Fruit fly (Drosophila melanogaster): ENCODE results near the gene alpha-PheRS.

dm6 chrX:8143537-8143936, 1.9 kb downstream of the alpha-PheRS start, which contains the start of gene CG17982:
- peak; percentile 80 for TF ChIP-seq pad (GFP tag; optimal IDR thresholded peaks at IDR 0.05)
- TF ChIP-seq kay (GFP tag; ENCODE audit: borderline replicate concordance) = no peak
- TF ChIP-seq CG33017 (tag; optimal IDR thresholded peaks at IDR 0.05) = peak; percentile 83
- peak; percentile 30 for TF ChIP-seq Clk (GFP tag; optimal IDR thresholded peaks at IDR 0.05)
- peak; percentile 95 for TF ChIP-seq CG7101 (tag; optimal IDR thresholded peaks at IDR 0.05)
